Worm (Caenorhabditis elegans) whole organism, L2 larva: ENCODE results near the gene F02A9.7.

Experiments used
- C34F6.9 ChIP-seq: fragments of 150-350 bp; optimal IDR thresholded peaks from 2 replicates; lab custom pipeline; 2014; ENCODE audit warnings: missing biosample characterization, missing genetic modification characterization
- F13H6.1 ChIP-seq: sonication (generic microtip); optimal IDR thresholded peaks from 2 replicates; lab custom pipeline; 2016; ENCODE audit warnings: missing genetic modification characterization, missing compliant biosample characterization
- R02D3.7 ChIP-seq: fragments of 150-350 bp; optimal IDR thresholded peaks from 2 replicates; lab custom pipeline; 2014; ENCODE audit warnings: missing biosample characterization, missing genetic modification characterization
- Y55F3AM.14 ChIP-seq: fragments of 200-800 bp; sonication (Bioruptor generic); optimal IDR thresholded peaks from 2 replicates; lab custom pipeline; 2018; ENCODE audit warnings: mild to moderate bottlenecking, missing genetic modification characterization, missing compliant biosample characterization
- ZK546.5 ChIP-seq: sonication (generic microtip); optimal IDR thresholded peaks from 2 replicates; lab custom pipeline; 2017; ENCODE audit warnings: missing biosample characterization, missing genetic modification characterization
- alr-1 ChIP-seq: fragments of 150-350 bp; optimal IDR thresholded peaks from 2 replicates; lab custom pipeline; 2014; ENCODE audit warnings: missing biosample characterization, missing genetic modification characterization
- ama-1 ChIP-seq: fragments of 150-350 bp; optimal IDR thresholded peaks from 2 replicates; lab custom pipeline; 2018; ENCODE audit warnings: inconsistent platforms
- blmp-1 ChIP-seq: sonication (generic microtip); optimal IDR thresholded peaks from 2 replicates; lab custom pipeline; 2017; ENCODE audit warnings: missing genetic modification characterization, mild to moderate bottlenecking, missing compliant biosample characterization, antibody characterized with exemption, moderate library complexity; ENCODE audit not compliant: insufficient read depth
- ceh-82 ChIP-seq: fragments of 150-350 bp; optimal IDR thresholded peaks from 2 replicates; lab custom pipeline; 2014; ENCODE audit warnings: missing biosample characterization, missing genetic modification characterization
- crh-2 ChIP-seq: sonication (generic microtip); optimal IDR thresholded peaks from 2 replicates; lab custom pipeline; 2017; ENCODE audit warnings: missing biosample characterization, missing genetic modification characterization
- egl-27 ChIP-seq: sonication (generic microtip); optimal IDR thresholded peaks from 3 replicates; lab custom pipeline; 2017; ENCODE audit warnings: missing biosample characterization, missing genetic modification reagents, missing genetic modification characterization
- elt-1 ChIP-seq: fragments of 150-350 bp; optimal IDR thresholded peaks from 2 replicates; lab custom pipeline; 2014; ENCODE audit warnings: missing biosample characterization, missing genetic modification characterization
- elt-3 ChIP-seq: sonication (generic microtip); optimal IDR thresholded peaks from 2 replicates; lab custom pipeline; 2017; ENCODE audit warnings: missing biosample characterization, missing genetic modification characterization
- lin-39 ChIP-seq: fragments of 150-350 bp; optimal IDR thresholded peaks from 2 replicates; lab custom pipeline; 2014; ENCODE audit warnings: missing biosample characterization, missing genetic modification reagents, missing genetic modification characterization
- lsy-2 ChIP-seq, 2 experiments: fragments of 150-350 bp in 1 of 2; sonication (generic microtip) in 1 of 2; optimal IDR thresholded peaks; 2 replicates each; lab custom pipeline; 2014 to 2017; ENCODE audit warnings: missing biosample characterization in 2 of 2, missing genetic modification characterization in 2 of 2
- nhr-10 ChIP-seq: sonication (generic microtip); optimal IDR thresholded peaks from 2 replicates; lab custom pipeline; 2017; ENCODE audit warnings: missing biosample characterization, missing genetic modification characterization
- nhr-11 ChIP-seq: fragments of 150-350 bp; optimal IDR thresholded peaks from 2 replicates; lab custom pipeline; 2014; ENCODE audit warnings: missing biosample characterization, missing genetic modification characterization
- nhr-12 ChIP-seq: fragments of 150-350 bp; optimal IDR thresholded peaks from 2 replicates; lab custom pipeline; 2014; ENCODE audit warnings: missing biosample characterization, missing genetic modification characterization
- nhr-21 ChIP-seq: fragments of 150-350 bp; optimal IDR thresholded peaks from 2 replicates; lab custom pipeline; 2014; ENCODE audit warnings: missing biosample characterization, missing genetic modification characterization
- nhr-23 ChIP-seq: fragments of 150-350 bp; optimal IDR thresholded peaks from 2 replicates; lab custom pipeline; 2014; ENCODE audit warnings: missing biosample characterization, missing genetic modification reagents, missing genetic modification characterization
- nhr-237 ChIP-seq: fragments of 150-350 bp; optimal IDR thresholded peaks from 2 replicates; lab custom pipeline; 2014; ENCODE audit warnings: missing biosample characterization, missing genetic modification characterization
- nhr-25 ChIP-seq: fragments of 150-350 bp; sonication (generic microtip); optimal IDR thresholded peaks from 3 replicates; lab custom pipeline; 2014; ENCODE audit warnings: missing biosample characterization, missing genetic modification characterization
- nhr-6 ChIP-seq: fragments of 150-350 bp; optimal IDR thresholded peaks from 2 replicates; lab custom pipeline; 2014; ENCODE audit warnings: missing biosample characterization, missing genetic modification characterization
- nhr-77 ChIP-seq: fragments of 150-350 bp; optimal IDR thresholded peaks from 2 replicates; lab custom pipeline; 2014; ENCODE audit warnings: missing biosample characterization, missing genetic modification characterization
- peb-1 ChIP-seq: fragments of 150-350 bp; optimal IDR thresholded peaks from 2 replicates; lab custom pipeline; 2014; ENCODE audit warnings: missing biosample characterization, missing genetic modification characterization
- sem-4 ChIP-seq: fragments of 150-350 bp; optimal IDR thresholded peaks from 2 replicates; lab custom pipeline; 2014; ENCODE audit warnings: missing biosample characterization, missing genetic modification reagents, missing genetic modification characterization
- sma-3 ChIP-seq: sonication (generic microtip); optimal IDR thresholded peaks from 2 replicates; lab custom pipeline; 2016; ENCODE audit warnings: missing genetic modification reagents, missing genetic modification characterization, missing compliant biosample characterization
- snpc-4 ChIP-seq: fragments of 150-350 bp; optimal IDR thresholded peaks from 2 replicates; lab custom pipeline; 2014; ENCODE audit warnings: missing biosample characterization, missing genetic modification characterization
- unc-39 ChIP-seq: fragments of 150-350 bp; optimal IDR thresholded peaks from 2 replicates; lab custom pipeline; 2014; ENCODE audit warnings: missing biosample characterization, missing genetic modification characterization
- unc-55 ChIP-seq: fragments of 150-350 bp; sonication (generic microtip); optimal IDR thresholded peaks from 3 replicates; lab custom pipeline; 2014; ENCODE audit warnings: missing biosample characterization, missing genetic modification reagents, missing genetic modification characterization
- unc-62 ChIP-seq: fragments of 150-350 bp; optimal IDR thresholded peaks from 2 replicates; lab custom pipeline; 2014; ENCODE audit warnings: missing biosample characterization, missing genetic modification reagents, missing genetic modification characterization
- zag-1 ChIP-seq: fragments of 150-350 bp; optimal IDR thresholded peaks from 2 replicates; lab custom pipeline; 2014; ENCODE audit warnings: missing biosample characterization, missing genetic modification characterization
- ztf-1 ChIP-seq: fragments of 200-800 bp; sonication (Bioruptor generic); conservative IDR thresholded peaks from 2 replicates; pipeline ENCODE4 v1.3.6; 2022; ENCODE audit warnings: missing genetic modification characterization, missing compliant biosample characterization
- ztf-4 ChIP-seq: fragments of 150-350 bp; optimal IDR thresholded peaks from 2 replicates; lab custom pipeline; 2014; ENCODE audit warnings: missing biosample characterization, missing genetic modification characterization

The F02A9.7 gene

ce11 chrIII:9051119-9051597 is 24.3 kb downstream of the F02A9.7 start (continued):
- TF ChIP-seq sem-4 (tag; lab: Kevin White, UChicago) (peak; percentile 80), egl-27 (no peak), ceh-82 (tag; lab: Kevin White, UChicago) (no peak), ztf-1 (GFP tag; lab: Robert Waterston, UW) (no peak), blmp-1 (tag; lab: Kevin White, UChicago) (no peak), nhr-237 (tag; lab: Kevin White, UChicago) (no peak), sma-3 (peak; percentile 73), unc-39 (tag; lab: Kevin White, UChicago) (no peak), C34F6.9 (tag; lab: Kevin White, UChicago) (peak; percentile 95), elt-1 (tag; lab: Kevin White, UChicago) (no peak), nhr-25 (tag; lab: Kevin White, UChicago) (peak; percentile 53), elt-3 (no peak), snpc-4 (tag; lab: Kevin White, UChicago) (peak; percentile 43), alr-1 (tag; lab: Kevin White, UChicago) (no peak), lin-39 (no peak), crh-2 (tag; lab: Kevin White, UChicago) (peak; percentile 90), zag-1 (tag; lab: Kevin White, UChicago) (peak; percentile 31), R02D3.7 (no peak), unc-62 (GFP tag; lab: Kevin White, UChicago) (peak; percentile 0)

ce11 chrIII:9050600-9050999 is 24.8 kb downstream of the F02A9.7 start, which contains the start of gene ikke-1:
TSS of gene ikke-1 (minus strand) at chrIII:9050700.
- TF ChIP-seq nhr-12 (tag; lab: Kevin White, UChicago) (no peak), Y55F3AM.14 (GFP tag; lab: Kevin White, UChicago) (no peak), nhr-21 (tag; lab: Kevin White, UChicago) (no peak), unc-62 (GFP tag; lab: Kevin White, UChicago) (no peak), nhr-11 (tag; lab: Kevin White, UChicago) (no peak), nhr-6 (tag; lab: Kevin White, UChicago) (no peak), F13H6.1 (tag; lab: Kevin White, UChicago) (no peak), ztf-1 (GFP tag; lab: Robert Waterston, UW) (no peak), nhr-77 (tag; lab: Kevin White, UChicago) (no peak)
- TF ChIP-seq, all 48 proteins: peak for 0

- no peak for TF ChIP-seq peb-1 (tag; lab: Kevin White, UChicago)
- TF ChIP-seq nhr-10 (tag; lab: Kevin White, UChicago) = no peak
- no peak for TF ChIP-seq ztf-4 (tag; lab: Kevin White, UChicago)
- TF ChIP-seq lsy-2 (tag; optimal IDR thresholded peaks at IDR 0.05; lab: Kevin White, UChicago) = no peak
- no peak for TF ChIP-seq ZK546.5
- no peak for TF ChIP-seq nhr-23 (tag; lab: Kevin White, UChicago)
Measured at ce11 chrIII:9047260-9047659, 28.2 kb downstream of the F02A9.7 start.

- TF ChIP-seq C34F6.9 (tag; lab: Kevin White, UChicago) (no peak), lsy-2 (tag; optimal IDR thresholded peaks at IDR 0.05; lab: Kevin White, UChicago) (no peak), ama-1 (lab: Kevin White, UChicago) (peak; percentile 2), unc-55 (GFP tag; lab: Kevin White, UChicago) (peak; percentile 61)
Measured at ce11 chrIII:9045838-9046237, 29.6 kb downstream of the F02A9.7 start, which contains the start of gene R107.2. TSS of gene R107.2 (minus strand) at chrIII:9045938.

- peak; percentile 20 for TF ChIP-seq nhr-25 (tag; lab: Kevin White, UChicago)
- no peak for TF ChIP-seq nhr-11 (tag; lab: Kevin White, UChicago)
Measured at ce11 chrIII:9043200-9043599, 32.2 kb downstream of the F02A9.7 start, which contains the start of gene nac-2. TSS of gene nac-2 (minus strand) at chrIII:9043300.
